Fruit fly (Drosophila melanogaster) whole organism, embryonic: ENCODE results near the gene CG10005.

Experiments used
- Adf1 ChIP-seq: fragments of 200-800 bp; sonication (Bioruptor generic); IDR thresholded peaks from 2 replicates; pipeline ENCODE4 v1.3.6; 2022; ENCODE audit warnings: missing biosample characterization, missing genetic modification characterization
- Antp ChIP-seq: fragments of 200-800 bp; sonication (Bioruptor generic); optimal IDR thresholded peaks from 3 replicates; lab custom pipeline; 2016; ENCODE audit warnings: missing biosample characterization, missing genetic modification characterization
- Blimp-1 ChIP-seq: fragments of 200-800 bp; sonication (Bioruptor generic); optimal IDR thresholded peaks from 3 replicates; lab custom pipeline; 2018; ENCODE audit warnings: missing biosample characterization, missing genetic modification characterization, mild to moderate bottlenecking, moderate library complexity, missing genetic modification reagents
- CG10959 ChIP-seq: fragments of 200-800 bp; sonication (Bioruptor generic); IDR thresholded peaks from 2 replicates; pipeline ENCODE4 v1.3.6; 2022; ENCODE audit warnings: missing biosample characterization, missing genetic modification characterization
- CG11247 ChIP-seq: fragments of 200-800 bp; sonication (Bioruptor generic); IDR thresholded peaks from 2 replicates; pipeline ENCODE4 v1.3.6; 2022; ENCODE audit warnings: missing biosample characterization, missing genetic modification characterization
- CG12299 ChIP-seq: fragments of 200-800 bp; sonication (Bioruptor generic); optimal IDR thresholded peaks from 2 replicates; lab custom pipeline; 2018; ENCODE audit warnings: missing biosample characterization, mild to moderate bottlenecking, missing genetic modification characterization
- CG12659 ChIP-seq: fragments of 200-800 bp; sonication (Bioruptor generic); optimal IDR thresholded peaks from 3 replicates; lab custom pipeline; 2017; ENCODE audit warnings: mild to moderate bottlenecking, missing biosample characterization, missing genetic modification reagents, missing genetic modification characterization
- CG13775 ChIP-seq: fragments of 200-800 bp; sonication (Bioruptor generic); optimal IDR thresholded peaks from 3 replicates; lab custom pipeline; 2017; ENCODE audit warnings: missing biosample characterization, mild to moderate bottlenecking, missing genetic modification characterization
- CG13894 ChIP-seq: fragments of 200-800 bp; sonication (Bioruptor generic); optimal IDR thresholded peaks from 3 replicates; lab custom pipeline; 2018; ENCODE audit warnings: missing biosample characterization, mild to moderate bottlenecking, missing genetic modification characterization, moderate library complexity
- CG14667 ChIP-seq: fragments of 200-800 bp; sonication (Bioruptor generic); IDR thresholded peaks from 2 replicates; pipeline ENCODE4 v1.3.6; 2022; ENCODE audit warnings: missing biosample characterization, missing genetic modification characterization
- CG15514 ChIP-seq: fragments of 200-800 bp; sonication (Bioruptor generic); optimal IDR thresholded peaks from 3 replicates; lab custom pipeline; 2017; ENCODE audit warnings: missing biosample characterization, missing genetic modification characterization, mild to moderate bottlenecking, moderate library complexity, missing genetic modification reagents
- CG1602 ChIP-seq: fragments of 200-800 bp; sonication (Bioruptor generic); optimal IDR thresholded peaks from 3 replicates; lab custom pipeline; 2016; ENCODE audit warnings: missing biosample characterization, missing genetic modification characterization
- CG2120 ChIP-seq: fragments of 200-800 bp; sonication (Bioruptor generic); optimal IDR thresholded peaks from 3 replicates; lab custom pipeline; 2016; ENCODE audit warnings: missing biosample characterization, missing genetic modification characterization
- CG32772 ChIP-seq: fragments of 200-800 bp; sonication (Bioruptor generic); IDR thresholded peaks from 2 replicates; pipeline ENCODE4 v1.3.6; 2022; ENCODE audit warnings: missing biosample characterization, missing genetic modification characterization
- CG3281 ChIP-seq: fragments of 200-800 bp; sonication (Bioruptor generic); optimal IDR thresholded peaks from 3 replicates; lab custom pipeline; 2017; ENCODE audit warnings: missing biosample characterization, mild to moderate bottlenecking, missing genetic modification characterization
- CG33557 ChIP-seq: fragments of 200-800 bp; sonication (Bioruptor generic); optimal IDR thresholded peaks from 2 replicates; lab custom pipeline; 2019; ENCODE audit warnings: missing biosample characterization, mild to moderate bottlenecking, missing genetic modification characterization, moderate library complexity
- CG42726 ChIP-seq: fragments of 200-800 bp; sonication (Bioruptor generic); IDR thresholded peaks from 2 replicates; pipeline ENCODE4 v1.3.6; 2022; ENCODE audit warnings: missing biosample characterization, missing genetic modification characterization; ENCODE audit not compliant: partially characterized antibody
- CG43689 ChIP-seq: fragments of 200-800 bp; sonication (Bioruptor generic); IDR thresholded peaks from 2 replicates; pipeline ENCODE4 v1.3.6; 2022; ENCODE audit warnings: missing biosample characterization, missing genetic modification characterization
- CG6689 ChIP-seq: fragments of 200-800 bp; sonication (Bioruptor generic); IDR thresholded peaks from 2 replicates; pipeline ENCODE4 v1.3.6; 2022; ENCODE audit warnings: missing biosample characterization, missing genetic modification characterization
- CG8089 ChIP-seq: fragments of 200-800 bp; sonication (Bioruptor generic); optimal IDR thresholded peaks from 3 replicates; lab custom pipeline; 2016; ENCODE audit warnings: missing biosample characterization, missing genetic modification characterization
- CG8924 ChIP-seq: fragments of 200-800 bp; optimal IDR thresholded peaks from 3 replicates; lab custom pipeline; 2019; ENCODE audit warnings: missing biosample characterization, mild to moderate bottlenecking, missing genetic modification characterization, moderate library complexity
- E2f1 ChIP-seq: fragments of 200-800 bp; sonication (Bioruptor generic); IDR thresholded peaks from 2 replicates; pipeline ENCODE4 v1.3.6; 2022; ENCODE audit warnings: missing biosample characterization, missing genetic modification characterization
- Fer2 ChIP-seq: fragments of 200-800 bp; sonication (Bioruptor generic); optimal IDR thresholded peaks from 2 replicates; lab custom pipeline; 2018; ENCODE audit warnings: missing biosample characterization, mild to moderate bottlenecking, missing genetic modification characterization, moderate library complexity
- Gug ChIP-seq: fragments of 200-800 bp; sonication (Bioruptor generic); IDR thresholded peaks from 4 replicates; pipeline ENCODE4 v1.3.6; 2022; ENCODE audit warnings: missing biosample characterization, missing genetic modification characterization
- Vsx1 ChIP-seq: fragments of 200-800 bp; sonication (Bioruptor generic); optimal IDR thresholded peaks from 2 replicates; lab custom pipeline; 2017; ENCODE audit warnings: missing biosample characterization, mild to moderate bottlenecking, missing genetic modification characterization, missing genetic modification reagents
- Xbp1 ChIP-seq: fragments of 200-800 bp; sonication (Bioruptor generic); optimal IDR thresholded peaks from 3 replicates; lab custom pipeline; 2016; ENCODE audit warnings: missing biosample characterization, mild to moderate bottlenecking, missing genetic modification characterization
- Xrp1 ChIP-seq: fragments of 200-800 bp; sonication (Bioruptor generic); IDR thresholded peaks from 2 replicates; pipeline ENCODE4 v1.3.6; 2022; ENCODE audit warnings: missing biosample characterization, missing genetic modification characterization
- bsh ChIP-seq, 2 experiments: fragments of 200-800 bp; sonication (Bioruptor generic); optimal IDR thresholded peaks; 2 replicates each; lab custom pipeline; 2017 to 2018; ENCODE audit warnings: mild to moderate bottlenecking in 2 of 2, missing biosample characterization in 2 of 2, missing genetic modification characterization in 2 of 2, moderate library complexity in 1 of 2
- ci ChIP-seq: fragments of 200-800 bp; sonication (Bioruptor generic); IDR thresholded peaks from 3 replicates; pipeline ENCODE4 v1.3.6; 2022; ENCODE audit warnings: missing biosample characterization, missing genetic modification characterization
- croc ChIP-seq: fragments of 200-800 bp; sonication (Bioruptor generic); conservative IDR thresholded peaks from 3 replicates; pipeline ENCODE4 v1.3.6; 2022; ENCODE audit warnings: missing biosample characterization, missing genetic modification characterization
- fd64A ChIP-seq: fragments of 200-800 bp; sonication (Bioruptor generic); optimal IDR thresholded peaks from 3 replicates; lab custom pipeline; 2018; ENCODE audit warnings: missing biosample characterization, mild to moderate bottlenecking, missing genetic modification characterization
- gem ChIP-seq: fragments of 200-800 bp; sonication (Bioruptor generic); optimal IDR thresholded peaks from 2 replicates; lab custom pipeline; 2019; ENCODE audit warnings: missing biosample characterization, mild to moderate bottlenecking, missing genetic modification characterization, moderate library complexity
- gro ChIP-seq: fragments of 200-800 bp; sonication (Bioruptor generic); optimal IDR thresholded peaks from 2 replicates; lab custom pipeline; 2016; ENCODE audit warnings: missing biosample characterization, missing genetic modification characterization
- hbn ChIP-seq: fragments of 200-800 bp; sonication (Bioruptor generic); IDR thresholded peaks from 2 replicates; pipeline ENCODE4 v1.3.6; 2022; ENCODE audit warnings: missing biosample characterization, missing genetic modification characterization; ENCODE audit not compliant: partially characterized antibody
- hkb ChIP-seq, 2 experiments: fragments of 200-800 bp in 1 of 2; fragments of >200 bp in 1 of 2; sonication (Bioruptor generic) in 1 of 2; IDR thresholded peaks in 1 of 2; optimal IDR thresholded peaks in 1 of 2; 2 replicates each; pipeline versions ENCODE4 v1.3.6 to Lab custom; 2017 to 2022; ENCODE audit warnings: missing biosample characterization in 1 of 2, missing genetic modification characterization in 1 of 2
- kah ChIP-seq: fragments of 200-800 bp; sonication (Bioruptor generic); optimal IDR thresholded peaks from 2 replicates; lab custom pipeline; 2018; ENCODE audit warnings: missing biosample characterization, mild to moderate bottlenecking, missing genetic modification characterization
- ken ChIP-seq: fragments of 200-800 bp; sonication (Bioruptor generic); IDR thresholded peaks from 3 replicates; pipeline ENCODE4 v1.3.6; 2022; ENCODE audit warnings: missing biosample characterization, missing genetic modification characterization
- klu ChIP-seq: fragments of 200-800 bp; sonication (Bioruptor generic); IDR thresholded peaks from 2 replicates; pipeline ENCODE4 v1.3.6; 2022; ENCODE audit warnings: missing biosample characterization, missing genetic modification characterization
- lilli ChIP-seq: fragments of 200-800 bp; sonication (Bioruptor generic); optimal IDR thresholded peaks from 3 replicates; lab custom pipeline; 2016; ENCODE audit warnings: missing biosample characterization, missing genetic modification characterization
- lola ChIP-seq, 3 experiments: fragments of >200 bp in 2 of 3; fragments of 200-800 bp in 1 of 3; sonication (Bioruptor generic) in 1 of 3; optimal IDR thresholded peaks; 2 replicates each; lab custom pipeline; 2017 to 2019; ENCODE audit warnings: missing biosample characterization in 3 of 3, missing genetic modification characterization in 3 of 3, mild to moderate bottlenecking in 1 of 3, moderate library complexity in 1 of 3
- psq ChIP-seq: fragments of 200-800 bp; sonication (Bioruptor generic); optimal IDR thresholded peaks from 2 replicates; lab custom pipeline; 2017; ENCODE audit warnings: missing biosample characterization, missing genetic modification characterization
- salm ChIP-seq: fragments of 200-800 bp; sonication (Bioruptor generic); optimal IDR thresholded peaks from 2 replicates; lab custom pipeline; 2018; ENCODE audit warnings: missing biosample characterization, mild to moderate bottlenecking, missing genetic modification characterization
- scrt ChIP-seq: fragments of 200-800 bp; sonication (Bioruptor generic); optimal IDR thresholded peaks from 2 replicates; lab custom pipeline; 2018; ENCODE audit warnings: missing biosample characterization, mild to moderate bottlenecking, missing genetic modification characterization, moderate library complexity
- ssp ChIP-seq: fragments of 200-800 bp; sonication (Bioruptor generic); IDR thresholded peaks from 2 replicates; pipeline ENCODE4 v1.3.6; 2022; ENCODE audit warnings: missing biosample characterization, missing genetic modification characterization
- tio ChIP-seq: fragments of 200-800 bp; sonication (Bioruptor generic); optimal IDR thresholded peaks from 2 replicates; lab custom pipeline; 2017; ENCODE audit warnings: missing biosample characterization, missing genetic modification characterization, inconsistent platforms
- trem ChIP-seq: fragments of 200-800 bp; optimal IDR thresholded peaks from 3 replicates; lab custom pipeline; 2019; ENCODE audit warnings: missing biosample characterization, mild to moderate bottlenecking, missing genetic modification characterization, moderate library complexity
- vnd ChIP-seq: fragments of 200-800 bp; sonication (Bioruptor generic); IDR thresholded peaks from 3 replicates; pipeline ENCODE4 v1.3.6; 2022; ENCODE audit warnings: missing biosample characterization, missing genetic modification characterization; ENCODE audit not compliant: partially characterized antibody
- zen ChIP-seq: fragments of 200-800 bp; sonication (Bioruptor generic); optimal IDR thresholded peaks from 3 replicates; lab custom pipeline; 2018; ENCODE audit warnings: missing biosample characterization, mild to moderate bottlenecking, missing genetic modification characterization, moderate library complexity
- zfh1 ChIP-seq: fragments of 200-800 bp; sonication (Bioruptor generic); IDR thresholded peaks from 3 replicates; pipeline ENCODE4 v1.3.6; 2022; ENCODE audit warnings: missing biosample characterization, missing genetic modification characterization

CG10005 gene

DNA sequence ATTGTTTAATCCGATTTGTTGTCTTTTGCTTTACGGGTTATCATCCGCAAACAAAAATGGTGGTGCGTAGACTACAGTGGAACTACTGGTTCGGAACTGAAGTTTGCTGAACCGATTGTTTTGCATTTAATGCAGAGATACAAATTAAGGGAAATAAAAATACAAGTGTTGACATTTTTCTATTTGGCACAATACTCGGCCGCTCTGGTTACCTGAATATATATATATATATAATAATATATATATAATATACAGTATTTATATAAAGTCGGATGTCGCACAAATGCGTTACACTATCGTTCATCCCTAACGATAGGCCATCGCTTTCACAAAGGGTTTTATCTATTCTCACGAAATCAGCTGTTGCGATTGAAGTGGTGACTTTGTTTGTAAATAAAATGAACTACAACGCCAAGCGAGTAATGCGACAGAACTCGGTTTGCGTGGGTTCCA lies 39.9 kb upstream of the CG10005 start, which contains the start of the genes DCAF12 and Spt3 (continued):
- no peak for TF ChIP-seq hkb (optimal IDR thresholded peaks at IDR 0.05; lab: Kevin White, UChicago)
- TF ChIP-seq hkb (GFP tag; IDR thresholded peaks at IDR 0.05; lab: Robert Waterston, UW): 0 out of 2 replicates have a peak, but pooled peaks have one; percentile 16
- peak; percentile 85 for TF ChIP-seq trem
- peak; percentile 17 for TF ChIP-seq kah (GFP tag; lab: Kevin White, UChicago)
- TF ChIP-seq CG1602 (GFP tag; lab: Kevin White, UChicago): peak; percentile 14
- TF ChIP-seq CG32772: 0 out of 2 replicates have a peak, but pooled peaks have one; percentile 23
- TF ChIP-seq CG15514 (GFP tag; lab: Kevin White, UChicago): peak; percentile 99
- peak; percentile 44 for TF ChIP-seq scrt
- peak; percentile 96 for TF ChIP-seq vnd (GFP tag; lab: Robert Waterston, UW)
- no peak for TF ChIP-seq fd64A (GFP tag; lab: Kevin White, UChicago)
- peak; percentile 31; the same call in 1 of the 2 replicates for TF ChIP-seq E2f1 (GFP tag; lab: Robert Waterston, UW)
- TF ChIP-seq CG14667 (GFP tag; lab: Robert Waterston, UW): peak; percentile 39; the same call in 1 of the 2 replicates
- peak; percentile 50 for TF ChIP-seq Xbp1 (GFP tag; lab: Kevin White, UChicago)
- TF ChIP-seq lilli (GFP tag; lab: Kevin White, UChicago): peak; percentile 12
- peak; percentile 10 for TF ChIP-seq salm (tag; lab: Kevin White, UChicago)
- TF ChIP-seq CG8089 (GFP tag; lab: Kevin White, UChicago): no peak
- TF ChIP-seq Blimp-1 (GFP tag; lab: Kevin White, UChicago): peak; percentile 48
- TF ChIP-seq ken (GFP tag; lab: Robert Waterston, UW): 0 out of 3 replicates have a peak, but pooled peaks have one; percentile 58
- peak; percentile 60 for TF ChIP-seq CG12659 (GFP tag; lab: Kevin White, UChicago)
- TF ChIP-seq Antp (GFP tag; lab: Kevin White, UChicago): no peak
- TF ChIP-seq CG2120 (GFP tag; lab: Kevin White, UChicago): peak; percentile 32
- TF ChIP-seq CG11247 (GFP tag; lab: Robert Waterston, UW): 0 out of 2 replicates have a peak, but pooled peaks have one; percentile 42
- no peak for TF ChIP-seq tio
- TF ChIP-seq Xrp1 (GFP tag; lab: Robert Waterston, UW): peak; percentile 70
- TF ChIP-seq lola (GFP tag; optimal IDR thresholded peaks at IDR 0.05; lab: Kevin White, UChicago): peak in 1 of 3 experiments; percentile 63
- peak; percentile 52; the same call in 2 of the 3 replicates for TF ChIP-seq croc (GFP tag; lab: Robert Waterston, UW)
- TF ChIP-seq Gug (GFP tag; lab: Robert Waterston, UW): peak; percentile 63; the same call in 1 of the 4 replicates
- peak; percentile 47 for TF ChIP-seq ssp (GFP tag; lab: Robert Waterston, UW)
- peak; percentile 81 for TF ChIP-seq gem (tag; lab: Kevin White, UChicago)
- TF ChIP-seq bsh (GFP tag; optimal IDR thresholded peaks at IDR 0.05; lab: Kevin White, UChicago): no peak
- no peak for TF ChIP-seq CG13894 (tag; lab: Kevin White, UChicago)
- peak; percentile 63 for TF ChIP-seq CG3281 (GFP tag; lab: Kevin White, UChicago)
- peak; percentile 42 for TF ChIP-seq CG6689 (GFP tag; lab: Robert Waterston, UW)
- no peak for TF ChIP-seq ci
- no peak for TF ChIP-seq CG43689 (GFP tag; lab: Robert Waterston, UW)
- TF ChIP-seq CG42726 (GFP tag; lab: Robert Waterston, UW): peak; percentile 63
- TF ChIP-seq Fer2: peak; percentile 27
- TF ChIP-seq Vsx1 (GFP tag; lab: Kevin White, UChicago): no peak
- TF ChIP-seq CG33557 (GFP tag; lab: Kevin White, UChicago): peak; percentile 61
- peak; percentile 62; the same call in 1 of the 3 replicates for TF ChIP-seq zfh1
- TF ChIP-seq CG10959: no peak
- TF ChIP-seq hbn (GFP tag; lab: Robert Waterston, UW): peak; percentile 76
- TF ChIP-seq CG13775 (GFP tag; lab: Kevin White, UChicago): peak; percentile 66
- no peak for TF ChIP-seq klu
- TF ChIP-seq CG12299 (tag; lab: Kevin White, UChicago): peak; percentile 1
- TF ChIP-seq psq (GFP tag; lab: Kevin White, UChicago): peak; percentile 1
- TF ChIP-seq CG8924: peak; percentile 77
- TF ChIP-seq Adf1 (GFP tag; lab: Robert Waterston, UW): no peak
- TF ChIP-seq zen (tag; lab: Kevin White, UChicago): peak; percentile 63
- no peak for TF ChIP-seq gro
